Fruit fly (Drosophila melanogaster) Kc167 (cell line): ENCODE data around the gene Prim2.

Experiments
- Myc ChIP-seq: fragments of >200 bp; optimal IDR thresholded peaks from 2 replicates; lab custom pipeline; 2017; ENCODE audit warnings: missing external identifiers
- Sin3A ChIP-seq: fragments of >200 bp; optimal IDR thresholded peaks from 2 replicates; lab custom pipeline; 2018; ENCODE audit warnings: missing external identifiers
- h ChIP-seq: fragments of >200 bp; optimal IDR thresholded peaks from 3 replicates; lab custom pipeline; 2018; ENCODE audit warnings: missing external identifiers
- insv ChIP-seq: fragments of >200 bp; optimal IDR thresholded peaks from 3 replicates; lab custom pipeline; 2018; ENCODE audit warnings: missing external identifiers
- psq ChIP-seq: fragments of >200 bp; optimal IDR thresholded peaks from 2 replicates; lab custom pipeline; 2017; ENCODE audit warnings: missing external identifiers
- ttk ChIP-seq: sonication (Bioruptor generic); optimal IDR thresholded peaks from 2 replicates; lab custom pipeline; 2017; ENCODE audit warnings: missing external identifiers

DNA sequence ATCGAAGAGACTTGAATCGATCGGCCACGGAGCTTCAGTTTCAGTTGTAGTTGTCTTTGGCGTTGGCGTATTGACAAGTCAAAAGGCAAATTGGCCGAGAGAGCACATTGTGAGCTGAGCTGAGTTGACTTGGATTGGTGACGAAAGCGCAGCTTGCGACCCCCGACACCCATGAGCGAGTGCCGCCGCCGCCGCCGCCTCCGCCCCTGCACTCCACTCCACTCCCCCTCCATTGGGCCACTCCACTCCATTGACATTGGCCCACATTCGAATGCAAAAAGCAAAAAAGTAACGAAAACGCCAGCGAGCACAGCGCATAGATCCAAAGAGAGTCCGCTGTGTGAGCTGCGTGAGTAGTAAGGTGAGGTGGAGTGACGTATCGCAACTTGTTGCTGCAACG is 36.4 kb upstream of the Prim2 start:
- TF ChIP-seq ttk (lab: Kevin White, UChicago): no peak
- TF ChIP-seq h (lab: Kevin White, UChicago): no peak
- TF ChIP-seq Sin3A (lab: Kevin White, UChicago): no peak
- TF ChIP-seq Myc (lab: Kevin White, UChicago): no peak
- no peak for TF ChIP-seq psq (lab: Kevin White, UChicago)
- no peak for TF ChIP-seq insv (lab: Kevin White, UChicago)
